Fruit fly (Drosophila melanogaster) whole organism, wandering third instar larva: ENCODE data around the gene CG7519.
A peak's percentile ranks its signal among the peaks of the same experiment; 100 is the strongest.

Experiments used
- CG32264 ChIP-seq: fragments of 200-800 bp; sonication (Bioruptor generic); optimal IDR thresholded peaks from 2 replicates; lab custom pipeline; 2016; ENCODE audit warnings: missing biosample characterization, missing genetic modification characterization
- CG9705 ChIP-seq: fragments of 200-800 bp; sonication (Bioruptor generic); optimal IDR thresholded peaks from 2 replicates; lab custom pipeline; 2018; ENCODE audit warnings: missing biosample characterization, mild to moderate bottlenecking, missing genetic modification characterization
- CrebA ChIP-seq: fragments of 200-800 bp; sonication (Bioruptor generic); optimal IDR thresholded peaks from 2 replicates; lab custom pipeline; 2016; ENCODE audit warnings: missing biosample characterization, mild to moderate bottlenecking, missing genetic modification characterization, borderline replicate concordance
- Dfd ChIP-seq: fragments of >200 bp; optimal IDR thresholded peaks from 2 replicates; lab custom pipeline; 2017; ENCODE audit warnings: missing biosample characterization, missing genetic modification characterization
- GATAd ChIP-seq: sonication (Bioruptor generic); optimal IDR thresholded peaks from 2 replicates; lab custom pipeline; 2016; ENCODE audit warnings: missing biosample characterization, missing genetic modification characterization
- HLH106 ChIP-seq: fragments of 200-800 bp; optimal IDR thresholded peaks from 3 replicates; lab custom pipeline; 2019; ENCODE audit warnings: missing biosample characterization, mild to moderate bottlenecking, missing genetic modification characterization, moderate library complexity
- Hnf4 ChIP-seq: fragments of 200-800 bp; sonication (Bioruptor generic); optimal IDR thresholded peaks from 2 replicates; lab custom pipeline; 2016; ENCODE audit warnings: missing biosample characterization, mild to moderate bottlenecking, missing genetic modification characterization
- Hr83 ChIP-seq: fragments of 200-300 bp; sonication (Bioruptor generic); optimal IDR thresholded peaks from 2 replicates; lab custom pipeline; 2016; ENCODE audit warnings: missing biosample characterization, mild to moderate bottlenecking, missing genetic modification characterization, moderate library complexity; ENCODE audit not compliant: poor library complexity, severe bottlenecking
- Myc ChIP-seq: fragments of >200 bp; optimal IDR thresholded peaks from 2 replicates; lab custom pipeline; 2017
- OdsH ChIP-seq: fragments of 200-800 bp; sonication (Bioruptor generic); optimal IDR thresholded peaks from 2 replicates; lab custom pipeline; 2016; ENCODE audit warnings: missing biosample characterization, mild to moderate bottlenecking, missing genetic modification characterization
- Rel ChIP-seq, 2 experiments: fragments of 200-800 bp; sonication (Bioruptor generic) in 1 of 2; optimal IDR thresholded peaks; 2 replicates in 1 of 2; 3 replicates in 1 of 2; lab custom pipeline; 2016 to 2019; ENCODE audit warnings: mild to moderate bottlenecking in 2 of 2, missing biosample characterization in 2 of 2, missing genetic modification characterization in 2 of 2, moderate library complexity in 1 of 2
- Vsx2 ChIP-seq: fragments of 200-300, 225-300 bp; sonication (Bioruptor generic); optimal IDR thresholded peaks from 2 replicates; lab custom pipeline; 2018; ENCODE audit warnings: missing biosample characterization, missing genetic modification characterization; ENCODE audit not compliant: partially characterized antibody
- br ChIP-seq: fragments of 200-800 bp; sonication (Bioruptor generic); optimal IDR thresholded peaks from 2 replicates; lab custom pipeline; 2016; ENCODE audit warnings: missing biosample characterization, missing genetic modification characterization
- brk ChIP-seq: fragments of 200-800 bp; sonication (Bioruptor generic); optimal IDR thresholded peaks from 2 replicates; lab custom pipeline; 2016; ENCODE audit warnings: missing biosample characterization, mild to moderate bottlenecking, missing genetic modification characterization
- dmrt93B ChIP-seq: fragments of 200-800 bp; sonication (Bioruptor generic); optimal IDR thresholded peaks from 2 replicates; lab custom pipeline; 2018; ENCODE audit warnings: missing biosample characterization, mild to moderate bottlenecking, missing genetic modification characterization
- dsf ChIP-seq: sonication (Bioruptor generic); optimal IDR thresholded peaks from 2 replicates; lab custom pipeline; 2016; ENCODE audit warnings: missing biosample characterization, missing genetic modification characterization, borderline replicate concordance
- ey ChIP-seq: fragments of 200-800 bp; sonication (Bioruptor generic); optimal IDR thresholded peaks from 2 replicates; lab custom pipeline; 2016; ENCODE audit warnings: missing biosample characterization, missing genetic modification characterization
- foxo ChIP-seq, 2 experiments: fragments of 200-800 bp; sonication (Bioruptor generic); optimal IDR thresholded peaks; 2 replicates in 1 of 2; 3 replicates in 1 of 2; lab custom pipeline; 2016 to 2017; ENCODE audit warnings: missing biosample characterization in 2 of 2, missing genetic modification characterization in 2 of 2
- fru ChIP-seq: fragments of 200-800 bp; sonication (Bioruptor generic); optimal IDR thresholded peaks from 3 replicates; lab custom pipeline; 2016; ENCODE audit warnings: missing biosample characterization, mild to moderate bottlenecking, missing genetic modification characterization
- h ChIP-seq: fragments of 200-800 bp; sonication (Bioruptor generic); optimal IDR thresholded peaks from 3 replicates; lab custom pipeline; 2016; ENCODE audit warnings: missing biosample characterization, mild to moderate bottlenecking, missing genetic modification characterization
- jim ChIP-seq: fragments of 175-275, 200-325 bp; sonication (Bioruptor generic); optimal IDR thresholded peaks from 2 replicates; lab custom pipeline; 2016; ENCODE audit warnings: missing biosample characterization, mild to moderate bottlenecking, missing genetic modification characterization
- lola ChIP-seq: fragments of >200 bp; optimal IDR thresholded peaks from 2 replicates; lab custom pipeline; 2017; ENCODE audit warnings: missing biosample characterization, missing genetic modification characterization
- pan ChIP-seq: fragments of >200 bp; optimal IDR thresholded peaks from 2 replicates; lab custom pipeline; 2017
- psq ChIP-seq: fragments of 200-800 bp; sonication (Bioruptor generic); optimal IDR thresholded peaks from 3 replicates; lab custom pipeline; 2017; ENCODE audit warnings: missing biosample characterization, mild to moderate bottlenecking, missing genetic modification characterization, moderate library complexity
- sv ChIP-seq: fragments of 200-800 bp; sonication (Bioruptor generic); optimal IDR thresholded peaks from 3 replicates; lab custom pipeline; 2016; ENCODE audit warnings: missing biosample characterization, missing genetic modification characterization
- woc ChIP-seq: sonication (Bioruptor generic); optimal IDR thresholded peaks from 2 replicates; lab custom pipeline; 2016; ENCODE audit warnings: missing biosample characterization, mild to moderate bottlenecking, missing genetic modification characterization

Gene CG7519

DNA sequence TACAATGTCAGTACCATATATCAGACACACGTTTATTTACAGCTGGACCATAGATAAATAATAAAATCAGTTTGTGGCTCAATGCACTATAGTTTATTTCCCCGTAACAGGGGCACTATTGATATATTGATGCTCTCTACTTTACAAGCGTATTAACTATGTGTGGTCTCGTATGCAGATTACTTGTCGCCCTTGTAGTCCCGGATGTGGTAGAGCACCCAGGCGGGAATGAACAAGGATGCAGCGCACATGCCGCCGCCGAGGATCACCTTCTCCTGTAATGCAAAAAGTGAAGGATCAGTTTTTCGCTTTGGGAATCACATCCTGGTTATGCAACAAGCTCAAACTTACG is 46.0 kb downstream of the CG7519 start:
- no peak for TF ChIP-seq lola (GFP tag; lab: Kevin White, UChicago)
- TF ChIP-seq CG32264 (GFP tag; lab: Kevin White, UChicago), result no peak
- no peak for TF ChIP-seq ey (GFP tag; lab: Kevin White, UChicago)
- no peak for TF ChIP-seq woc (GFP tag; lab: Kevin White, UChicago)

DNA sequence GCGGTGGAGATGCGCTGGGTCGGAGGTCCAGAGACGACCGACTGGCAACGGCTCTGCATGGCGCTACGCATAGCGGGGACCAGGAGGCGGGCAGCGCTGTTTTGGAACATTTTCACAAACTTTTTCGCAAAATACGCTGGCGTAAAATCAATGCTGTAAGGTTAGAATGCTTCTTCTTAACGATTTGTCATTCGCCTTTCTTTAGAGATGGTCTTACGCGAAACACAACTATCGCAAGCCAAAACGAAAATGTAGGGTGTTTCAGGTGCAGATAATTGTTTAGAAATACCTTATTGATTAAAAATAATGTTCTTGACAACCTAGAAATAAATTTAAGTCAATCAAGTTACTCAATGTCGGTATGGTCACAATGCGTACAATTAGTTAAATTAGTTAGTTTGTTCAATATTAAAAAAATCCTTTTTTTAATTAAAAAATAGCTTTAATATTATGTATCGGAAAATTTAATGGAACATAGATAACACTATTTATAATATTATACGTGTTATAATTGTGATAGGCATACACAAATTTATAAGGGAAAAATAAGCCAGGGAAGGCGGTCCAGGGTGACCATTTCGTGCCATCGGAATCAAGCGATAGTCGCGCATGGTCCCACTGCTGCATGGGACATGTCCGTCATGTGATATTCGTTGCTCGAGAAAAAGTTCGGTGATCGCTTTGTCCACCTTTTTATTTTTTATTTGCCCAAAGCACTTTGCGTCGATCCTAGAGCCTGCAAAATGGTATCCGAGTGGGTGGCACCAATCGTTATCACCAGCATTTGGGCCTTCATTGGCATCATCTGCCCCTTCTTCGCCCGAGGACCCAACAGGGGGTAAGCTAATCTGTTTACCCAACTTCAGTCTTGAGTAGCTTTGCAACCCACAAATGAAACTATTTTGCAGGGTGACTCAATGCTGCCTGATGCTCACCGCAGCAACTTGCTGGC is 46.6 kb downstream of the CG7519 start, which contains the start of the genes COX8 and VhaM9.7-b:
TSS of gene COX8 (minus strand) at position 203 of the 952 bp plus-strand sequence.
TSS of gene VhaM9.7-b (plus strand) at position 618 of the 952 bp plus-strand sequence.
- TF ChIP-seq CG9705 (GFP tag; lab: Kevin White, UChicago), result peak; percentile 63
- peak; percentile 17 for TF ChIP-seq psq
- TF ChIP-seq HLH106 (tag; lab: Kevin White, UChicago), result no peak
- TF ChIP-seq brk (GFP tag; lab: Kevin White, UChicago), result peak; percentile 71
- no peak for TF ChIP-seq Dfd
- TF ChIP-seq Rel (GFP tag; optimal IDR thresholded peaks at IDR 0.05; lab: Kevin White, UChicago), result no peak
- TF ChIP-seq Rel (tag; optimal IDR thresholded peaks at IDR 0.05; lab: Kevin White, UChicago), result peak; percentile 86
- peak; percentile 36 for TF ChIP-seq sv (GFP tag; lab: Kevin White, UChicago)
- peak; percentile 48 for TF ChIP-seq ey (GFP tag; lab: Kevin White, UChicago)
- peak; percentile 83 for TF ChIP-seq Hr83
- no peak for TF ChIP-seq Vsx2 (GFP tag; lab: Kevin White, UChicago)
- TF ChIP-seq Hnf4 (GFP tag; lab: Kevin White, UChicago), result peak; percentile 56
- TF ChIP-seq dsf (GFP tag; lab: Kevin White, UChicago), result peak; percentile 69
- TF ChIP-seq fru (GFP tag; lab: Kevin White, UChicago), result no peak
- peak; percentile 11 for TF ChIP-seq Myc
- peak; percentile 86 for TF ChIP-seq woc (GFP tag; lab: Kevin White, UChicago)

DNA sequence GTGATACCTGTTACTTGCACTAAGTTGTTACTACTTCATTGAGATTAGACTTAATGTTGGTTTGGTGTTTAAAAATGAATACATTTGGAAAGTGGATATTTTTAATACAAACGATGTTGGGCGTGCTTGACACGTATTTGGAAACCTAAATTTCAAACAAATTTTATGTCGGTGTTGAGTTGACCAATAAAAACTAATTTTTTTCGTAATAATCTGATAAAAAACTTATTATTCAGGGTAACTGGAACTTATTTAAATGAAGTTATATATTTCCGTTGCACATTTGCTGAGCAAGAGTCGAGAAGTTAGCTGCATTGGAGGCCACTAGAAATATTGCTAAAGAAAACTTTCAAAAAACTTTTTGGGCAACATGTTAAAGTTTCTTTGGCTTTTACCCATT is 49.2 kb downstream of the CG7519 start, which contains the start of gene CG33290:
TSS of gene CG33290 (plus strand) at position 301 of the 400 bp plus-strand sequence.
- TF ChIP-seq dmrt93B (GFP tag; lab: Kevin White, UChicago) (no peak), foxo (GFP tag; optimal IDR thresholded peaks at IDR 0.05; lab: Kevin White, UChicago) (no peak), CG9705 (GFP tag; lab: Kevin White, UChicago) (no peak), pan (lab: Kevin White, UChicago) (no peak), br (GFP tag; lab: Kevin White, UChicago) (no peak), Dfd (no peak), woc (GFP tag; lab: Kevin White, UChicago) (no peak), CrebA (GFP tag; lab: Kevin White, UChicago) (no peak), h (GFP tag; lab: Kevin White, UChicago) (no peak), HLH106 (tag; lab: Kevin White, UChicago) (no peak), jim (GFP tag; lab: Kevin White, UChicago) (no peak), GATAd (no peak), ey (GFP tag; lab: Kevin White, UChicago) (no peak), OdsH (GFP tag; lab: Kevin White, UChicago) (no peak)
